Worm (Caenorhabditis elegans): ENCODE data around the gene W01C8.5.

ce11 chrX:5726160-5726559 lies 29.1 kb upstream of the W01C8.5 start:
- no peak for TF ChIP-seq unc-62 (GFP tag; optimal IDR thresholded peaks at IDR 0.05)
- TF ChIP-seq tlp-1 (tag; optimal IDR thresholded peaks at IDR 0.05), result no peak

All from whole organism, L1 larva.